Worm (Caenorhabditis elegans): ENCODE measurements around the gene his-35.

The his-35 gene

DNA sequence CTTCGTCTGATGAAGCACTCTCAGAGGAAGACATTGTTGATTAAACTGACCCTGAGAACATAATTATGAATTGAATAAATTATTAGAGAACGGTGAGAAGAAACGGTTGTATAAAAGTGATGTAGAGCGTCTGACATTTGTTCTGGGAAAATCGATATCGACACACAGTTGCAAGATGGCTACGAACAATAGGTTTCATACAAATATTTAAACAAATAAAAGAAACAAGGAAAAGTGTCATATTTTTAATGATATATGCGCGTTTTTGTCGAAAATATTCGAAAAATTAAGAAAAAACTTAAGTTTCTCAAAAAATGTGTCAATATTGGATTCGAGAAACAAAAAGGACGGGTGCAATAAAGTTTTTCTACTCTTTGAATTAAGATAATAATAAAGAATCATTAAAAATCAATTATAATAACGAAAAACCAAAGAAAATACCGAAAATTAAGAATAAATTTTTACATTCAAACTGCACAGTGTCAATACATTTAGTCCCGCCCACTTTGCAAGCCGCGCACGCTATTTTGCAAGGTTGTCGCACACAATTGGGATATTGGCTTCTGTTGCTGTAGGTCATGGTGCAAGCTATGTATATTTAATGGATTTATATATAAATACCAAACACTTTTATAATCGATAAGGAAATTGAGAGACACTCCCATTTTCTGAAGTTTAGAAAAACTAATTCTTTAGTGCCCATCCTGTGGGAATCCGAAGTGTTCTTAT lies 37.7 kb upstream of the his-35 start, which contains the start of gene rtfo-1 (continued):
- TF ChIP-seq egl-43 (GFP tag; IDR thresholded peaks at IDR 0.05) (no peak), php-3 (GFP tag; IDR thresholded peaks at IDR 0.05) (no peak), mep-1 (tag; optimal IDR thresholded peaks at IDR 0.05) (peak; percentile 58), nhr-10 (tag; optimal IDR thresholded peaks at IDR 0.05) (no peak), arid-1 (GFP tag; conservative IDR thresholded peaks at IDR 0.05) (no peak), ctbp-1 (GFP tag; IDR thresholded peaks at IDR 0.05) (no peak), ztf-7 (tag; optimal IDR thresholded peaks at IDR 0.05) (no peak), R02D3.7 (tag; optimal IDR thresholded peaks at IDR 0.05) (no peak), ZK546.5 (tag; optimal IDR thresholded peaks at IDR 0.05) (no peak), ztf-11 (tag; optimal IDR thresholded peaks at IDR 0.05) (no peak), dve-1 (tag; optimal IDR thresholded peaks at IDR 0.05; ENCODE audit: insufficient read depth) (no peak), unc-130 (GFP tag; optimal IDR thresholded peaks at IDR 0.05) (peak; percentile 5), hmg-1.1 (GFP tag; IDR thresholded peaks at IDR 0.05) (peak; percentile 52; the same call in 1 of the 2 replicates), unc-62 (GFP tag; optimal IDR thresholded peaks at IDR 0.05 in 1 of 2) (no peak), unc-62 (tag; optimal IDR thresholded peaks at IDR 0.05) (no peak), aly-2 (tag; optimal IDR thresholded peaks at IDR 0.05) (no peak), lin-15B (tag; optimal IDR thresholded peaks at IDR 0.05) (no peak), tag-97 (GFP tag; IDR thresholded peaks at IDR 0.05) (no peak), F44E2.7 (GFP tag; IDR thresholded peaks at IDR 0.05) (no peak), lsy-2 (tag; optimal IDR thresholded peaks at IDR 0.05) (no peak), sdz-12 (GFP tag; optimal IDR thresholded peaks at IDR 0.05) (no peak), snpc-4 (tag; optimal IDR thresholded peaks at IDR 0.05) (no peak), dpl-1 (GFP tag; optimal IDR thresholded peaks at IDR 0.05) (peak; percentile 32), daf-8 (GFP tag; IDR thresholded peaks at IDR 0.05) (no peak), nhr-11 (tag; optimal IDR thresholded peaks at IDR 0.05) (no peak), snpc-1.2 (GFP tag; IDR thresholded peaks at IDR 0.05) (no peak), lin-38 (GFP tag; IDR thresholded peaks at IDR 0.05) (no peak), lim-7 (GFP tag; IDR thresholded peaks at IDR 0.05) (no peak), nhr-237 (tag; optimal IDR thresholded peaks at IDR 0.05) (no peak), pqm-1 (tag; optimal IDR thresholded peaks at IDR 0.05) (no peak), nhr-77 (tag; optimal IDR thresholded peaks at IDR 0.05) (no peak), T20F7.1 (GFP tag; optimal IDR thresholded peaks at IDR 0.05) (no peak), ceh-62 (tag; optimal IDR thresholded peaks at IDR 0.05) (no peak), T26A8.4 (GFP tag; IDR thresholded peaks at IDR 0.05) (no peak), aha-1 (tag) (no peak), nhr-25 (tag; optimal IDR thresholded peaks at IDR 0.05; ENCODE audit: borderline replicate concordance, insufficient read depth) (no peak), mdt-29 (GFP tag; IDR thresholded peaks at IDR 0.05) (no peak), set-16 (GFP tag; IDR thresholded peaks at IDR 0.05) (no peak), F26F4.8 (GFP tag; conservative IDR thresholded peaks at IDR 0.05) (no peak), vab-7 (GFP tag; IDR thresholded peaks at IDR 0.05) (no peak), tra-1 (GFP tag; IDR thresholded peaks at IDR 0.05) (no peak), hlh-30 (tag; optimal IDR thresholded peaks at IDR 0.05; ENCODE audit: insufficient read depth) (peak; percentile 12), ceh-32 (tag; optimal IDR thresholded peaks at IDR 0.05; ENCODE audit: poor library complexity) (no peak), rbr-2 (tag; optimal IDR thresholded peaks at IDR 0.05) (no peak), Y75B8A.6 (GFP tag; IDR thresholded peaks at IDR 0.05) (no peak)

Measured in whole organism, L4 larva.